Fruit fly (Drosophila melanogaster) whole organism: ENCODE measurements around the gene Trpgamma.

ENCODE experiments used
- CG8478 ChIP-seq: fragments of >200 bp; optimal IDR thresholded peaks from 2 replicates; lab custom pipeline; 2018; ENCODE audit warnings: inconsistent platforms
- Dll ChIP-seq: fragments of >200 bp; optimal IDR thresholded peaks from 2 replicates; lab custom pipeline; 2017
- EcR ChIP-seq, 2 experiments: fragments of >200 bp; optimal IDR thresholded peaks; 2 replicates each; lab custom pipeline; 2017; ENCODE audit warnings: missing biosample characterization in 2 of 2, missing genetic modification characterization in 2 of 2, missing genetic modification reagents in 2 of 2
- pan ChIP-seq: fragments of >200 bp; optimal IDR thresholded peaks from 2 replicates; lab custom pipeline; 2017
- usp ChIP-seq: fragments of >200 bp; optimal IDR thresholded peaks from 2 replicates; lab custom pipeline; 2017; ENCODE audit warnings: missing biosample characterization, missing genetic modification characterization, mixed read lengths

DNA sequence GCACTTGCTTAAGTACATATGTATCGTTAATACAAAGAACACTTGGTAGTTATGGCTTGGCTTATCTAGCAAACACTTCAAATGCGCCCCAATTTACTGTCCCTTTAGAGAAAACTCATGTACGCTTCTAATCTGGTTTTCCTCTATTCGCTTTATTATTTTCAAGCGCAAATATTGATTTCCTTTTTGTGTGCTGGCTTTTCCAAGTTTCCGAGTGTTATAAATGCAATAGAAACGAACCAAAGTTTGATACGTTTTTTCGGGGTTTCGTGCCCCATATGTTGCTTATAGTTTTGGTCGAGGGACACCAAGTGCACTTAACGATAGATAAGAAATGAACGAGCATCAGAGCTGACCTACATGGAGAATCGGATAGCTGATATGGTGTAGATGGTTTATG lies 37.4 kb upstream of the Trpgamma start:
- no peak for TF ChIP-seq EcR (GFP tag; optimal IDR thresholded peaks at IDR 0.05; lab: Kevin White, UChicago)
- TF ChIP-seq CG8478 (lab: Kevin White, UChicago) = no peak
- no peak for TF ChIP-seq Dll (lab: Kevin White, UChicago)
- no peak for TF ChIP-seq usp
- no peak for TF ChIP-seq pan (lab: Kevin White, UChicago)
